Worm (Caenorhabditis elegans) whole organism, early embryonic: Measurements from ENCODE around the gene gnrr-7.

Experiments
- B0310.2 ChIP-seq: sonication (generic microtip); optimal IDR thresholded peaks from 2 replicates; lab custom pipeline; 2016; ENCODE audit warnings: mild to moderate bottlenecking, missing genetic modification characterization, missing compliant biosample characterization
- aly-1 ChIP-seq: sonication (generic microtip); optimal IDR thresholded peaks from 2 replicates; lab custom pipeline; 2016; ENCODE audit warnings: missing genetic modification characterization, missing compliant biosample characterization
- ama-1 ChIP-seq: fragments of 150-350 bp; optimal IDR thresholded peaks from 2 replicates; lab custom pipeline; 2014
- ceh-13 ChIP-seq: fragments of 200-800 bp; sonication (Bioruptor generic); optimal IDR thresholded peaks from 2 replicates; lab custom pipeline; 2018; ENCODE audit warnings: mild to moderate bottlenecking, missing genetic modification characterization, missing compliant biosample characterization
- ceh-36 ChIP-seq: sonication (generic microtip); optimal IDR thresholded peaks from 2 replicates; lab custom pipeline; 2016; ENCODE audit warnings: missing genetic modification characterization, inconsistent platforms, missing compliant biosample characterization
- ets-7 ChIP-seq: sonication (generic microtip); optimal IDR thresholded peaks from 2 replicates; lab custom pipeline; 2016; ENCODE audit warnings: missing genotype, missing genetic modification characterization, missing compliant biosample characterization
- flt-1 ChIP-seq: fragments of 200-800 bp; sonication (Bioruptor generic); IDR thresholded peaks from 2 replicates; pipeline ENCODE4 v1.3.6; 2022; ENCODE audit warnings: missing genetic modification characterization, missing compliant biosample characterization
- hmbx-1 ChIP-seq: sonication (generic microtip); optimal IDR thresholded peaks from 2 replicates; lab custom pipeline; 2016; ENCODE audit warnings: mild to moderate bottlenecking, missing genetic modification characterization, missing compliant biosample characterization
- hmg-4 ChIP-seq: fragments of 200-800 bp; sonication (Bioruptor generic); optimal IDR thresholded peaks from 2 replicates; lab custom pipeline; 2018; ENCODE audit warnings: mild to moderate bottlenecking, missing genetic modification characterization, missing compliant biosample characterization
- tra-4 ChIP-seq: sonication (generic microtip); optimal IDR thresholded peaks from 2 replicates; lab custom pipeline; 2017; ENCODE audit warnings: missing genetic modification characterization, missing compliant biosample characterization

- no peak for TF ChIP-seq tra-4 (tag; lab: Kevin White, UChicago)
- no peak for TF ChIP-seq B0310.2 (tag; lab: Kevin White, UChicago)
- no peak for TF ChIP-seq ama-1 (lab: Kevin White, UChicago)
- TF ChIP-seq ceh-36 (tag; lab: Kevin White, UChicago): no peak
- no peak for TF ChIP-seq flt-1 (GFP tag; lab: Robert Waterston, UW)
- TF ChIP-seq aly-1: no peak
- TF ChIP-seq hmbx-1 (tag; lab: Kevin White, UChicago): no peak
- TF ChIP-seq ceh-13: no peak
- TF ChIP-seq ets-7 (tag; lab: Kevin White, UChicago): no peak
- no peak for TF ChIP-seq hmg-4 (GFP tag; lab: Kevin White, UChicago)
These were observed 25.8 kb downstream of the gnrr-7 start for ce11 chrX:11211360-11211759.
